Worm (Caenorhabditis elegans) whole organism, L2 larva: ENCODE measurements around the gene F57C7.4.
A peak's percentile ranks its signal among the peaks of the same experiment; 100 is the strongest.

Experiments used
- F13H6.1 ChIP-seq: sonication (generic microtip); optimal IDR thresholded peaks from 2 replicates; lab custom pipeline; 2016; ENCODE audit warnings: missing genetic modification characterization, missing compliant biosample characterization
- R02D3.7 ChIP-seq: fragments of 150-350 bp; optimal IDR thresholded peaks from 2 replicates; lab custom pipeline; 2014; ENCODE audit warnings: missing biosample characterization, missing genetic modification characterization
- Y55F3AM.14 ChIP-seq: fragments of 200-800 bp; sonication (Bioruptor generic); optimal IDR thresholded peaks from 2 replicates; lab custom pipeline; 2018; ENCODE audit warnings: mild to moderate bottlenecking, missing genetic modification characterization, missing compliant biosample characterization
- ZK546.5 ChIP-seq: sonication (generic microtip); optimal IDR thresholded peaks from 2 replicates; lab custom pipeline; 2017; ENCODE audit warnings: missing biosample characterization, missing genetic modification characterization
- aly-2 ChIP-seq: fragments of 150-350 bp; optimal IDR thresholded peaks from 2 replicates; lab custom pipeline; 2014; ENCODE audit warnings: missing biosample characterization, missing genetic modification characterization
- blmp-1 ChIP-seq: sonication (generic microtip); optimal IDR thresholded peaks from 2 replicates; lab custom pipeline; 2017; ENCODE audit warnings: missing genetic modification characterization, mild to moderate bottlenecking, missing compliant biosample characterization, antibody characterized with exemption, moderate library complexity; ENCODE audit not compliant: insufficient read depth
- ceh-16 ChIP-seq: fragments of 150-350 bp; optimal IDR thresholded peaks from 2 replicates; lab custom pipeline; 2014; ENCODE audit warnings: missing biosample characterization, missing genetic modification characterization
- crh-2 ChIP-seq: sonication (generic microtip); optimal IDR thresholded peaks from 2 replicates; lab custom pipeline; 2017; ENCODE audit warnings: missing biosample characterization, missing genetic modification characterization
- dmd-4 ChIP-seq: sonication (generic microtip); optimal IDR thresholded peaks from 2 replicates; lab custom pipeline; 2017; ENCODE audit warnings: missing biosample characterization, missing genetic modification characterization
- egl-27 ChIP-seq: sonication (generic microtip); optimal IDR thresholded peaks from 3 replicates; lab custom pipeline; 2017; ENCODE audit warnings: missing biosample characterization, missing genetic modification reagents, missing genetic modification characterization
- elt-1 ChIP-seq: fragments of 150-350 bp; optimal IDR thresholded peaks from 2 replicates; lab custom pipeline; 2014; ENCODE audit warnings: missing biosample characterization, missing genetic modification characterization
- elt-3 ChIP-seq: sonication (generic microtip); optimal IDR thresholded peaks from 2 replicates; lab custom pipeline; 2017; ENCODE audit warnings: missing biosample characterization, missing genetic modification characterization
- fos-1 ChIP-seq: fragments of 150-350 bp; optimal IDR thresholded peaks from 2 replicates; lab custom pipeline; 2014; ENCODE audit warnings: missing biosample characterization, missing genetic modification characterization
- gmeb-1 ChIP-seq: fragments of 150-350 bp; optimal IDR thresholded peaks from 2 replicates; lab custom pipeline; 2014; ENCODE audit warnings: missing biosample characterization, missing genetic modification characterization
- lin-11 ChIP-seq: fragments of 150-350 bp; sonication (generic microtip); optimal IDR thresholded peaks from 2 replicates; lab custom pipeline; 2014; ENCODE audit warnings: missing biosample characterization, missing genetic modification characterization, inconsistent platforms, mixed read lengths
- lin-13 ChIP-seq: fragments of 150-350 bp; optimal IDR thresholded peaks from 2 replicates; lab custom pipeline; 2014; ENCODE audit warnings: missing biosample characterization, missing genetic modification reagents, missing genetic modification characterization
- lin-39 ChIP-seq: fragments of 150-350 bp; optimal IDR thresholded peaks from 2 replicates; lab custom pipeline; 2014; ENCODE audit warnings: missing biosample characterization, missing genetic modification reagents, missing genetic modification characterization
- lsy-2 ChIP-seq, 2 experiments: fragments of 150-350 bp in 1 of 2; sonication (generic microtip) in 1 of 2; optimal IDR thresholded peaks; 2 replicates each; lab custom pipeline; 2014 to 2017; ENCODE audit warnings: missing biosample characterization in 2 of 2, missing genetic modification characterization in 2 of 2
- mbf-1 ChIP-seq: sonication (generic microtip); optimal IDR thresholded peaks from 2 replicates; lab custom pipeline; 2017; ENCODE audit warnings: missing biosample characterization, missing genetic modification characterization
- nhr-10 ChIP-seq: sonication (generic microtip); optimal IDR thresholded peaks from 2 replicates; lab custom pipeline; 2017; ENCODE audit warnings: missing biosample characterization, missing genetic modification characterization
- nhr-12 ChIP-seq: fragments of 150-350 bp; optimal IDR thresholded peaks from 2 replicates; lab custom pipeline; 2014; ENCODE audit warnings: missing biosample characterization, missing genetic modification characterization
- nhr-129 ChIP-seq: fragments of 150-350 bp; optimal IDR thresholded peaks from 2 replicates; lab custom pipeline; 2014; ENCODE audit warnings: missing biosample characterization, missing genetic modification characterization
- nhr-21 ChIP-seq: fragments of 150-350 bp; optimal IDR thresholded peaks from 2 replicates; lab custom pipeline; 2014; ENCODE audit warnings: missing biosample characterization, missing genetic modification characterization
- nhr-237 ChIP-seq: fragments of 150-350 bp; optimal IDR thresholded peaks from 2 replicates; lab custom pipeline; 2014; ENCODE audit warnings: missing biosample characterization, missing genetic modification characterization
- nhr-6 ChIP-seq: fragments of 150-350 bp; optimal IDR thresholded peaks from 2 replicates; lab custom pipeline; 2014; ENCODE audit warnings: missing biosample characterization, missing genetic modification characterization
- nhr-77 ChIP-seq: fragments of 150-350 bp; optimal IDR thresholded peaks from 2 replicates; lab custom pipeline; 2014; ENCODE audit warnings: missing biosample characterization, missing genetic modification characterization
- sma-3 ChIP-seq: sonication (generic microtip); optimal IDR thresholded peaks from 2 replicates; lab custom pipeline; 2016; ENCODE audit warnings: missing genetic modification reagents, missing genetic modification characterization, missing compliant biosample characterization
- sma-9 ChIP-seq, 2 experiments: fragments of 150-350 bp in 1 of 2; sonication (generic microtip) in 1 of 2; optimal IDR thresholded peaks; 2 replicates each; lab custom pipeline; 2014 to 2016; ENCODE audit warnings: missing genetic modification characterization in 2 of 2, mild to moderate bottlenecking in 1 of 2, missing biosample characterization in 1 of 2, missing compliant biosample characterization in 1 of 2, missing genetic modification reagents in 1 of 2, moderate library complexity in 1 of 2
- unc-39 ChIP-seq: fragments of 150-350 bp; optimal IDR thresholded peaks from 2 replicates; lab custom pipeline; 2014; ENCODE audit warnings: missing biosample characterization, missing genetic modification characterization
- unc-55 ChIP-seq: fragments of 150-350 bp; sonication (generic microtip); optimal IDR thresholded peaks from 3 replicates; lab custom pipeline; 2014; ENCODE audit warnings: missing biosample characterization, missing genetic modification reagents, missing genetic modification characterization
- zag-1 ChIP-seq: fragments of 150-350 bp; optimal IDR thresholded peaks from 2 replicates; lab custom pipeline; 2014; ENCODE audit warnings: missing biosample characterization, missing genetic modification characterization
- ztf-1 ChIP-seq: fragments of 200-800 bp; sonication (Bioruptor generic); conservative IDR thresholded peaks from 2 replicates; pipeline ENCODE4 v1.3.6; 2022; ENCODE audit warnings: missing genetic modification characterization, missing compliant biosample characterization
- ztf-4 ChIP-seq: fragments of 150-350 bp; optimal IDR thresholded peaks from 2 replicates; lab custom pipeline; 2014; ENCODE audit warnings: missing biosample characterization, missing genetic modification characterization

The F57C7.4 gene

ce11 chrX:10622607-10623006 is 33.2 kb upstream of the F57C7.4 start:
- TF ChIP-seq lsy-2 (tag; optimal IDR thresholded peaks at IDR 0.05; lab: Kevin White, UChicago) (no peak), ceh-16 (no peak), lin-39 (no peak), dmd-4 (no peak), gmeb-1 (tag; lab: Kevin White, UChicago) (no peak), lin-13 (no peak)

ce11 chrX:10619554-10620199 is 30.3 kb upstream of the F57C7.4 start:
- no peak for TF ChIP-seq nhr-237
- no peak for TF ChIP-seq crh-2 (tag; lab: Kevin White, UChicago)
- no peak for TF ChIP-seq sma-9 (GFP tag; optimal IDR thresholded peaks at IDR 0.05; lab: Kevin White, UChicago)
- no peak for TF ChIP-seq sma-9 (tag; optimal IDR thresholded peaks at IDR 0.05; lab: Kevin White, UChicago)
- no peak for TF ChIP-seq fos-1 (tag; lab: Kevin White, UChicago)
- TF ChIP-seq nhr-12: no peak
- no peak for TF ChIP-seq sma-3
- TF ChIP-seq nhr-77 (tag; lab: Kevin White, UChicago): no peak
- no peak for TF ChIP-seq R02D3.7 (tag; lab: Kevin White, UChicago)
- TF ChIP-seq F13H6.1 (tag; lab: Kevin White, UChicago): no peak
- no peak for TF ChIP-seq mbf-1 (tag; lab: Kevin White, UChicago)
- TF ChIP-seq lsy-2 (tag; optimal IDR thresholded peaks at IDR 0.05; lab: Kevin White, UChicago): no peak
- no peak for TF ChIP-seq ztf-1
- no peak for TF ChIP-seq nhr-129 (tag; lab: Kevin White, UChicago)
- TF ChIP-seq, all 48 proteins: peak for 0

ce11 chrX:10618619-10619130 is 29.3 kb upstream of the F57C7.4 start:
- TF ChIP-seq elt-3: no peak
- no peak for TF ChIP-seq nhr-12
- peak; percentile 63 for TF ChIP-seq F13H6.1 (tag; lab: Kevin White, UChicago)
- no peak for TF ChIP-seq unc-55 (GFP tag; lab: Kevin White, UChicago)
- TF ChIP-seq, all 48 proteins: peak for 1

- TF ChIP-seq fos-1 (tag; lab: Kevin White, UChicago) (peak; percentile 90), nhr-12 (no peak)
Measured at ce11 chrX:10617815-10618214, 28.4 kb upstream of the F57C7.4 start.

- TF ChIP-seq nhr-10 (tag; lab: Kevin White, UChicago) (no peak), zag-1 (tag; lab: Kevin White, UChicago) (no peak), nhr-129 (tag; lab: Kevin White, UChicago) (peak; percentile 1), unc-55 (GFP tag; lab: Kevin White, UChicago) (peak; percentile 2), egl-27 (tag; lab: Kevin White, UChicago) (no peak)
Measured at ce11 chrX:10616041-10616440, 26.7 kb upstream of the F57C7.4 start.

- TF ChIP-seq lin-11 (tag; lab: Kevin White, UChicago) (no peak), ZK546.5 (tag; lab: Kevin White, UChicago) (no peak), Y55F3AM.14 (GFP tag; lab: Kevin White, UChicago) (no peak), egl-27 (tag; lab: Kevin White, UChicago) (no peak), nhr-10 (tag; lab: Kevin White, UChicago) (no peak), sma-9 (GFP tag; optimal IDR thresholded peaks at IDR 0.05; lab: Kevin White, UChicago) (no peak), sma-9 (tag; optimal IDR thresholded peaks at IDR 0.05; lab: Kevin White, UChicago) (no peak), gmeb-1 (tag; lab: Kevin White, UChicago) (no peak)
Measured at ce11 chrX:10612355-10612754, 23.0 kb upstream of the F57C7.4 start.

ce11 chrX:10609878-10610277 is 20.5 kb upstream of the F57C7.4 start:
- TF ChIP-seq ztf-4 (tag; lab: Kevin White, UChicago) (no peak), Y55F3AM.14 (GFP tag; lab: Kevin White, UChicago) (no peak), egl-27 (tag; lab: Kevin White, UChicago) (no peak), aly-2 (tag; lab: Kevin White, UChicago) (no peak), blmp-1 (tag; lab: Kevin White, UChicago) (no peak), F13H6.1 (tag; lab: Kevin White, UChicago) (no peak), nhr-21 (tag; lab: Kevin White, UChicago) (no peak), unc-39 (tag; lab: Kevin White, UChicago) (no peak), nhr-6 (tag; lab: Kevin White, UChicago) (no peak), mbf-1 (tag; lab: Kevin White, UChicago) (no peak), elt-1 (tag; lab: Kevin White, UChicago) (no peak)
- TF ChIP-seq, all 48 proteins: peak for 0
